Fruit fly (Drosophila melanogaster): ENCODE measurements around the gene CG33099.

The CG33099 gene

dm6 chr3R:22542773-22543411, 12.5 kb upstream of the CG33099 start (continued):
- TF ChIP-seq CG14050 (GFP tag; IDR thresholded peaks at IDR 0.05) (peak; percentile 45; the same call in 1 of the 3 replicates), CG17568 (GFP tag; optimal IDR thresholded peaks at IDR 0.05) (no peak), gsb-n (tag; optimal IDR thresholded peaks at IDR 0.05) (peak; percentile 9), dysf (GFP tag; IDR thresholded peaks at IDR 0.05) (peak; percentile 54; the same call in 2 of the 3 replicates), CG32772 (GFP tag; IDR thresholded peaks at IDR 0.05) (0 out of 2 replicates have a peak, but pooled peaks have one; percentile 22), bsh (GFP tag; optimal IDR thresholded peaks at IDR 0.05) (no peak), Oli (tag; optimal IDR thresholded peaks at IDR 0.05) (peak; percentile 34), Meics (GFP tag; optimal IDR thresholded peaks at IDR 0.05) (peak; percentile 22), tgo (GFP tag; IDR thresholded peaks at IDR 0.05) (peak; percentile 44; the same call in 1 of the 3 replicates), unc-4 (GFP tag; IDR thresholded peaks at IDR 0.05; ENCODE audit: partially characterized antibody) (no peak), NFAT (GFP tag; IDR thresholded peaks at IDR 0.05) (no peak), kni (GFP tag; optimal IDR thresholded peaks at IDR 0.05) (no peak), CG2129 (GFP tag; IDR thresholded peaks at IDR 0.05; ENCODE audit: partially characterized antibody) (no peak), CG1792 (GFP tag; optimal IDR thresholded peaks at IDR 0.05) (no peak), ash1 (GFP tag; optimal IDR thresholded peaks at IDR 0.05) (no peak), tup (GFP tag; optimal IDR thresholded peaks at IDR 0.05) (no peak), CG6689 (GFP tag; IDR thresholded peaks at IDR 0.05) (no peak), CG30431 (GFP tag; optimal IDR thresholded peaks at IDR 0.05) (no peak), unpg (GFP tag; optimal IDR thresholded peaks at IDR 0.05) (peak; percentile 24), lmd (GFP tag; IDR thresholded peaks at IDR 0.05) (peak; percentile 36; the same call in 1 of the 2 replicates), prd (optimal IDR thresholded peaks at IDR 0.05) (no peak), prd (GFP tag; IDR thresholded peaks at IDR 0.05) (peak; percentile 49; the same call in 1 of the 3 replicates), sug (tag; optimal IDR thresholded peaks at IDR 0.05) (no peak), CG16813 (GFP tag; IDR thresholded peaks at IDR 0.05; ENCODE audit: partially characterized antibody) (0 out of 3 replicates have a peak, but pooled peaks have one; percentile 26), CG13424 (tag; optimal IDR thresholded peaks at IDR 0.05) (peak; percentile 8), tap (tag; optimal IDR thresholded peaks at IDR 0.05) (peak; percentile 24), Fer1 (GFP tag; optimal IDR thresholded peaks at IDR 0.05) (peak; percentile 5), sc (optimal IDR thresholded peaks at IDR 0.05) (no peak), sc (GFP tag; optimal IDR thresholded peaks at IDR 0.05) (no peak), disco-r (GFP tag; optimal IDR thresholded peaks at IDR 0.05) (no peak), Sox102F (GFP tag; optimal IDR thresholded peaks at IDR 0.05) (peak; percentile 63), CG7839 (tag; optimal IDR thresholded peaks at IDR 0.05) (peak; percentile 31), org-1 (GFP tag; optimal IDR thresholded peaks at IDR 0.05) (no peak), CG4617 (GFP tag; optimal IDR thresholded peaks at IDR 0.05; ENCODE audit: borderline replicate concordance) (no peak), Atf3 (GFP tag; optimal IDR thresholded peaks at IDR 0.05) (no peak), Asciz (GFP tag; optimal IDR thresholded peaks at IDR 0.05) (no peak), Aef1 (GFP tag; IDR thresholded peaks at IDR 0.05) (0 out of 3 replicates have a peak, but pooled peaks have one; percentile 17), CG11085 (GFP tag; IDR thresholded peaks at IDR 0.05) (no peak), dpn (GFP tag; optimal IDR thresholded peaks at IDR 0.05) (peak in 1 of 2 experiments; percentile 22), CG2678 (tag; optimal IDR thresholded peaks at IDR 0.05) (peak; percentile 39), chinmo (GFP tag; IDR thresholded peaks at IDR 0.05; ENCODE audit: partially characterized antibody) (0 out of 4 replicates have a peak, but pooled peaks have one; percentile 29), CG12155 (GFP tag; optimal IDR thresholded peaks at IDR 0.05) (no peak), sens (GFP tag) (peak; percentile 70), ind (GFP tag; optimal IDR thresholded peaks at IDR 0.05) (peak; percentile 22), CG6254 (GFP tag; optimal IDR thresholded peaks at IDR 0.05) (no peak), Ada2b (GFP tag; IDR thresholded peaks at IDR 0.05) (peak; percentile 47), repo (GFP tag; optimal IDR thresholded peaks at IDR 0.05) (no peak), CG10209 (GFP tag; optimal IDR thresholded peaks at IDR 0.05) (peak; percentile 13), CG4404 (GFP tag; IDR thresholded peaks at IDR 0.05) (no peak)

All from whole organism, embryonic.